Worm (Caenorhabditis elegans) whole organism, young adult: ENCODE measurements around the gene end-1.

ENCODE experiments used
- B0019.2 ChIP-seq: fragments of 200-800 bp; sonication (Bioruptor generic); conservative IDR thresholded peaks from 2 replicates; pipeline ENCODE4 v1.3.6; 2022; ENCODE audit warnings: missing genetic modification reagents, missing genetic modification characterization, missing compliant biosample characterization
- B0035.1 ChIP-seq: sonication (generic microtip); optimal IDR thresholded peaks from 2 replicates; lab custom pipeline; 2016; ENCODE audit warnings: missing genetic modification characterization, mild to moderate bottlenecking, missing compliant biosample characterization, missing genotype, missing genetic modification reagents
- D2030.7 ChIP-seq: fragments of 200-800 bp; sonication (Bioruptor generic); IDR thresholded peaks from 2 replicates; pipeline ENCODE4 v1.3.6; 2022; ENCODE audit warnings: missing genetic modification reagents, missing genetic modification characterization, missing compliant biosample characterization
- F10E7.11 ChIP-seq: sonication (generic microtip); optimal IDR thresholded peaks from 2 replicates; lab custom pipeline; 2017; ENCODE audit warnings: mild to moderate bottlenecking, missing genetic modification characterization, moderate library complexity, missing compliant biosample characterization
- F33H1.4 ChIP-seq: fragments of 200-800 bp; sonication (Bioruptor generic); IDR thresholded peaks from 2 replicates; pipeline ENCODE4 v1.3.6; 2022; ENCODE audit warnings: missing genetic modification reagents, missing genetic modification characterization, missing compliant biosample characterization
- F39B2.1 ChIP-seq: fragments of 200-800 bp; sonication (Bioruptor generic); IDR thresholded peaks from 2 replicates; pipeline ENCODE4 v1.3.6; 2022; ENCODE audit warnings: missing genetic modification reagents, missing genetic modification characterization, missing compliant biosample characterization
- T07F8.4 ChIP-seq: sonication (generic microtip); optimal IDR thresholded peaks from 2 replicates; lab custom pipeline; 2016; ENCODE audit warnings: mild to moderate bottlenecking, missing genetic modification characterization, moderate library complexity, missing compliant biosample characterization
- Y67H2A.10 ChIP-seq: fragments of 200-800 bp; sonication (Bioruptor generic); conservative IDR thresholded peaks from 2 replicates; pipeline ENCODE4 v1.3.6; 2022; ENCODE audit warnings: missing genetic modification reagents, missing genetic modification characterization, missing compliant biosample characterization
- Y79H2A.3 ChIP-seq: fragments of 200-800 bp; sonication (Bioruptor generic); conservative IDR thresholded peaks from 2 replicates; pipeline ENCODE4 v1.3.6; 2022; ENCODE audit warnings: missing genetic modification reagents, missing genetic modification characterization, missing compliant biosample characterization
- ama-1 ChIP-seq, 3 experiments: fragments of 150-350 bp in 1 of 3; sonication (generic microtip) in 2 of 3; optimal IDR thresholded peaks; 2 replicates each; lab custom pipeline; 2014 to 2018; ENCODE audit warnings: missing biosample characterization in 2 of 3, missing genetic modification characterization in 2 of 3, missing genetic modification reagents in 2 of 3
- attf-5 ChIP-seq: fragments of 200-800 bp; sonication (Bioruptor generic); optimal IDR thresholded peaks from 2 replicates; lab custom pipeline; 2018; ENCODE audit warnings: mild to moderate bottlenecking, missing genetic modification characterization, missing compliant biosample characterization
- attf-6 ChIP-seq: fragments of 200-800 bp; sonication (Bioruptor generic); IDR thresholded peaks from 2 replicates; pipeline ENCODE4 v1.3.6; 2022; ENCODE audit warnings: missing genetic modification reagents, missing genetic modification characterization, missing compliant biosample characterization
- ccch-3 ChIP-seq: fragments of 200-800 bp; sonication (Bioruptor generic); optimal IDR thresholded peaks from 2 replicates; lab custom pipeline; 2018; ENCODE audit warnings: mild to moderate bottlenecking, missing genetic modification characterization, missing compliant biosample characterization
- ceh-27 ChIP-seq: fragments of 200-800 bp; sonication (Bioruptor generic); optimal IDR thresholded peaks from 2 replicates; lab custom pipeline; 2018; ENCODE audit warnings: mild to moderate bottlenecking, missing genetic modification characterization, moderate library complexity, missing compliant biosample characterization
- ceh-58 ChIP-seq: fragments of 200-800 bp; sonication (Bioruptor generic); IDR thresholded peaks from 2 replicates; pipeline ENCODE4 v1.3.6; 2022; ENCODE audit warnings: missing genetic modification characterization, missing compliant biosample characterization
- die-1 ChIP-seq: sonication (generic microtip); optimal IDR thresholded peaks from 2 replicates; lab custom pipeline; 2016; ENCODE audit warnings: missing genotype, mild to moderate bottlenecking, missing genetic modification characterization, missing compliant biosample characterization
- egl-18 ChIP-seq: fragments of 200-800 bp; sonication (Bioruptor generic); IDR thresholded peaks from 2 replicates; pipeline ENCODE4 v1.3.6; 2022; ENCODE audit warnings: missing genetic modification reagents, missing genetic modification characterization, missing compliant biosample characterization
- egl-44 ChIP-seq: fragments of 200-800 bp; sonication (Bioruptor generic); IDR thresholded peaks from 2 replicates; pipeline ENCODE4 v1.3.6; 2022; ENCODE audit warnings: missing genetic modification reagents, missing genetic modification characterization, missing compliant biosample characterization
- hlh-26 ChIP-seq: fragments of 200-800 bp; sonication (Bioruptor generic); conservative IDR thresholded peaks from 2 replicates; pipeline ENCODE4 v1.3.6; 2022; ENCODE audit warnings: missing genetic modification reagents, missing genetic modification characterization, missing compliant biosample characterization
- let-526 ChIP-seq: fragments of 200-800 bp; sonication (Bioruptor generic); IDR thresholded peaks from 2 replicates; pipeline ENCODE4 v1.3.6; 2022; ENCODE audit warnings: missing genetic modification reagents, missing genetic modification characterization, missing compliant biosample characterization
- lin-40 ChIP-seq: sonication (generic microtip); optimal IDR thresholded peaks from 2 replicates; lab custom pipeline; 2016; ENCODE audit warnings: missing genetic modification characterization, mild to moderate bottlenecking, missing compliant biosample characterization, missing genotype, missing genetic modification reagents
- madf-3 ChIP-seq: fragments of 200-800 bp; sonication (Bioruptor generic); IDR thresholded peaks from 2 replicates; pipeline ENCODE4 v1.3.6; 2022; ENCODE audit warnings: missing genetic modification reagents, missing genetic modification characterization, missing compliant biosample characterization
- mcd-1 ChIP-seq: fragments of 200-800 bp; sonication (Bioruptor generic); IDR thresholded peaks from 2 replicates; pipeline ENCODE4 v1.3.6; 2022; ENCODE audit warnings: missing genetic modification reagents, missing genetic modification characterization, missing compliant biosample characterization
- mel-28 ChIP-seq: sonication (generic microtip); optimal IDR thresholded peaks from 2 replicates; lab custom pipeline; 2016; ENCODE audit warnings: borderline replicate concordance, mild to moderate bottlenecking, missing genetic modification characterization, missing compliant biosample characterization
- mxl-1 ChIP-seq: sonication (generic microtip); optimal IDR thresholded peaks from 2 replicates; lab custom pipeline; 2016; ENCODE audit warnings: missing genetic modification characterization, missing compliant biosample characterization
- nfya-2 ChIP-seq: fragments of 200-800 bp; sonication (Bioruptor generic); IDR thresholded peaks from 2 replicates; pipeline ENCODE4 v1.3.6; 2022; ENCODE audit warnings: missing genetic modification reagents, missing genetic modification characterization, missing compliant biosample characterization
- nfyb-1 ChIP-seq: fragments of 200-800 bp; sonication (Bioruptor generic); IDR thresholded peaks from 2 replicates; pipeline ENCODE4 v1.3.6; 2022; ENCODE audit warnings: missing genetic modification reagents, missing genetic modification characterization, missing compliant biosample characterization
- nhr-120 ChIP-seq: fragments of 200-800 bp; sonication (Bioruptor generic); IDR thresholded peaks from 2 replicates; pipeline ENCODE4 v1.3.6; 2022; ENCODE audit warnings: missing genetic modification characterization, missing compliant biosample characterization
- sdz-38 ChIP-seq: sonication (generic microtip); optimal IDR thresholded peaks from 2 replicates; lab custom pipeline; 2016; ENCODE audit warnings: missing genotype, missing genetic modification characterization, missing compliant biosample characterization
- sea-2 ChIP-seq: fragments of 200-800 bp; sonication (Bioruptor generic); IDR thresholded peaks from 2 replicates; pipeline ENCODE4 v1.3.6; 2022; ENCODE audit warnings: missing genetic modification characterization, missing compliant biosample characterization
- snpc-1.1 ChIP-seq: sonication (generic microtip); optimal IDR thresholded peaks from 2 replicates; lab custom pipeline; 2017; ENCODE audit warnings: missing genetic modification characterization, mild to moderate bottlenecking, missing compliant biosample characterization, antibody characterized with exemption, moderate library complexity, missing genotype, missing genetic modification reagents; ENCODE audit not compliant: insufficient read depth
- snpc-4 ChIP-seq, 5 experiments: fragments of 150-350 bp in 1 of 5; sonication (generic microtip) in 4 of 5; optimal IDR thresholded peaks; 2 replicates each; lab custom pipeline; 2014 to 2018; ENCODE audit warnings: missing genetic modification characterization in 5 of 5, missing biosample characterization in 3 of 5, antibody characterized with exemption in 2 of 5, mild to moderate bottlenecking in 2 of 5, missing compliant biosample characterization in 2 of 5, missing genotype in 2 of 5, moderate library complexity in 2 of 5, missing genetic modification reagents in 1 of 5
- unc-62 ChIP-seq: fragments of 150-350 bp; optimal IDR thresholded peaks from 2 replicates; lab custom pipeline; 2014; ENCODE audit warnings: missing biosample characterization, missing genetic modification reagents, missing genetic modification characterization
- zim-3 ChIP-seq: sonication (generic microtip); optimal IDR thresholded peaks from 2 replicates; lab custom pipeline; 2017; ENCODE audit warnings: mild to moderate bottlenecking, missing genetic modification characterization, moderate library complexity, missing compliant biosample characterization
- ztf-3 ChIP-seq: fragments of 200-800 bp; sonication (Bioruptor generic); optimal IDR thresholded peaks from 2 replicates; lab custom pipeline; 2018; ENCODE audit warnings: mild to moderate bottlenecking, missing genetic modification characterization, missing compliant biosample characterization

Gene end-1

DNA sequence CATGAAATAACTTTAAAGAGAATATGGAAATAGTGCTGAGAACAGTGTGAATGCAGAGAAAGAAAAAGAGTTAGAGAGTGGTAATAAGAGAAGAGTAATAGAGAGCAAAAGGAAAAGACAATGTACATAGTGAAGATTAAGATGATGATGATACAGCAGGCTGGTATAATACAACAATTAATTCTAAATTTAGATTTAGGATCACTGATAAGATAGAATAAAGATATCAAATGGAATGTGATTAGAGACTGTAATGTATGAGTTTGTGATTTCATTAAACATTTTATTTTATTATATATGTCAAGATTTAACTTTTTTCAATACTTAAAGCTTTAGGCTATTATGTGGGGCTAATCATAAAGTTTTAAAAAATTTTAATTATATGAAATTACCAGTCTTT, 31.7 kb upstream of the end-1 start, which contains the start of gene R10D12.8:
Gene R10D12.8 (minus strand): TSS at position 101 of the 400 bp plus-strand sequence.
- TF ChIP-seq ztf-3 = no peak
- TF ChIP-seq sdz-38 (tag; lab: Kevin White, UChicago) = no peak
- no peak for TF ChIP-seq nfya-2 (GFP tag; lab: Robert Waterston, UW)

DNA sequence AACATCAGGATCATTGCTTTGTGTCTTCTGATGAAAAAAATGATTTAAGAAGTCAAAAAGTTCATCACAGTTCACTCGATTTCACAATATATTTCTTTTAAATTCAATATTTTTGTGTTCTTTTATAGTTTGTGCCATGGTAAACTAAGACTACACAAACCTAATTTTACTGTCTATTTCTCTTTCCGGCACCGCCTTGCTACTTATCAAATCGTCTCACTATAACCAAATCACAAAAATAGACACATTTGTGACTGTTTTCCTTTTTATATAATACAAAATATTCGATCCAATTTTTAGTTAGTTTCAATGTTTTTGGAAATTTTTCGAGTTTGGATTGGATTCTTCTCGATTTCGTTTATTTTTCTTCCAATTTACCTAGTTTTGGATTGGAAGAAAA, 30.9 kb upstream of the end-1 start, which contains the start of gene swt-6:
Gene swt-6 (plus strand): TSS at position 301 of the 400 bp plus-strand sequence.
- no peak for TF ChIP-seq snpc-1.1 (tag; lab: Kevin White, UChicago)
- TF ChIP-seq attf-6 (GFP tag; lab: Robert Waterston, UW) = no peak
- TF ChIP-seq D2030.7 (GFP tag; lab: Robert Waterston, UW) = no peak
- no peak for TF ChIP-seq zim-3 (tag; lab: Kevin White, UChicago)
- TF ChIP-seq egl-18 (GFP tag; lab: Robert Waterston, UW) = no peak
- no peak for TF ChIP-seq hlh-26 (GFP tag; lab: Robert Waterston, UW)
- TF ChIP-seq ceh-27 = no peak
- TF ChIP-seq sea-2 (GFP tag; lab: Robert Waterston, UW) = no peak
- TF ChIP-seq nfya-2 (GFP tag; lab: Robert Waterston, UW) = no peak
- TF ChIP-seq attf-5 (GFP tag; lab: Kevin White, UChicago) = no peak
- TF ChIP-seq ama-1 (optimal IDR thresholded peaks at IDR 0.05; lab: Kevin White, UChicago) = no peak
- TF ChIP-seq ama-1 (GFP tag; optimal IDR thresholded peaks at IDR 0.05; lab: Kevin White, UChicago) = no peak
- TF ChIP-seq F33H1.4 = no peak
- TF ChIP-seq lin-40 = no peak
- TF ChIP-seq snpc-4 (GFP tag; optimal IDR thresholded peaks at IDR 0.05; lab: Kevin White, UChicago) = no peak
- TF ChIP-seq snpc-4 (tag; optimal IDR thresholded peaks at IDR 0.05; lab: Kevin White, UChicago) = no peak
- no peak for TF ChIP-seq let-526 (GFP tag; lab: Robert Waterston, UW)
- TF ChIP-seq egl-44 (GFP tag; lab: Robert Waterston, UW) = no peak
- no peak for TF ChIP-seq mcd-1 (GFP tag; lab: Robert Waterston, UW)
- TF ChIP-seq, all 124 proteins: peak for 0

DNA sequence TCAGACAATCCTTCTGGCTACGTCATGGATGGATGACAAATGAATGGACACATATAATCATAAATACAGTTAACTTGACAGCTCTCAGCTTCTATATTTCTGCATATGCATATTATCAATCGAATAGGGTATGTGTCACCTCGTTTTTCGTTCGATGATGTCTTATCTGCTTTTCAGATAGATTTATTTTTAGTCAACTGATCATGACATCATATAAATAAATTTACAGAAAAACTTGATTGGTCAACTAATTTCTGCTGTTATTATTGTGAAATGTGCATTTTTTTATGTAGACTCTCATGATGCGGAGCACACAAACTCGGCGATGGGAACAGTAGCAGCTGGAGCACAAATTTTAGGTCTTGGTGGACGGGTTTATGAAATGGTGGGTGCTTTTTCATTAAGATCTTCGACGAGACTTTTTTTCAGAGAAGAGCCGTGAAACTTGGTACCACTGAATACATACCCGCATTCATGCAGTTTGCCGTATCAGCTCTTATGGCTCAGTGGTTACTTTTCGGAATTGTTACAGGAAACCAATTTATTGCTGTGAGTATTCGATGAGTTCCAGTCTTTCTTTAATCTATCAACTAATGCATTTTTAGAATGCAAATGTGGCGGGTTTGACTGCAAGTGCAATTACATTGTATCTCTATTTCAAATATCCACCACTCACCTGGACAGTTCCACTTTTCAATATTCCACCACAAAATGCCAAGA, 29.4 kb upstream of the end-1 start:
- peak; percentile 63 for TF ChIP-seq unc-62 (GFP tag; lab: Kevin White, UChicago)
- TF ChIP-seq ceh-58 (GFP tag; lab: Robert Waterston, UW) = no peak

DNA sequence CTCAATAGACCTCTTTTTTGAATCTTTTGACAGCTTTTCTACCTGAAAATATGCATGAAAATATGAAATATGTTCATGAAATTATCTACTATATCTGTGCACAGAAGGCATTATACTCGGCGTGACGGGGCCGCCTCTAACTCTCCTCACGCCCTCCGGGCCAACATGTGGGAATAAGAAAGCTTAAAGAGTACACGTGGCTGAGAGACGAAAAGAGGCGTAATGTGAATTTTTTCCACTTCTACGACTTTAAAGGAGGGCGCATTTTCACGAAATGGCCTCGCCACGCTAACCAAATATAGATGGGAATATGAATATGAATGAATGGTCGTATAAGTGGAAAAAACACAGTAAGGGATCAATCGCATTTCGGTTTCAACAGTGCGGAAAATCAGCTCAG, 27.2 kb upstream of the end-1 start:
- no peak for TF ChIP-seq B0019.2 (GFP tag; lab: Robert Waterston, UW)
- TF ChIP-seq egl-44 (GFP tag; lab: Robert Waterston, UW) = no peak
- no peak for TF ChIP-seq B0035.1 (tag; lab: Kevin White, UChicago)
- TF ChIP-seq mel-28 (tag; lab: Kevin White, UChicago) = no peak
- no peak for TF ChIP-seq T07F8.4 (tag; lab: Kevin White, UChicago)
- TF ChIP-seq Y79H2A.3 (GFP tag; lab: Robert Waterston, UW) = no peak
- TF ChIP-seq madf-3 = no peak
- no peak for TF ChIP-seq nhr-120 (GFP tag; lab: Robert Waterston, UW)
- TF ChIP-seq let-526 (GFP tag; lab: Robert Waterston, UW) = no peak
- TF ChIP-seq D2030.7 (GFP tag; lab: Robert Waterston, UW) = no peak
- no peak for TF ChIP-seq ccch-3 (GFP tag; lab: Kevin White, UChicago)
- no peak for TF ChIP-seq die-1
- TF ChIP-seq nfyb-1 (GFP tag; lab: Robert Waterston, UW) = no peak
- TF ChIP-seq F39B2.1 (GFP tag; lab: Robert Waterston, UW) = no peak
- no peak for TF ChIP-seq mxl-1 (tag; lab: Kevin White, UChicago)
- TF ChIP-seq Y67H2A.10 (GFP tag; lab: Robert Waterston, UW) = no peak
- no peak for TF ChIP-seq F10E7.11 (tag; lab: Kevin White, UChicago)
